Worm (Caenorhabditis elegans) whole organism, L3 larva: ENCODE results near the gene slc-46A.

Source experiments
- R02D3.7 ChIP-seq: fragments of 150-350 bp; optimal IDR thresholded peaks from 2 replicates; lab custom pipeline; 2014; ENCODE audit warnings: missing biosample characterization, missing genetic modification characterization
- ZK546.5 ChIP-seq: sonication (generic microtip); optimal IDR thresholded peaks from 2 replicates; lab custom pipeline; 2017; ENCODE audit warnings: missing biosample characterization, missing genetic modification characterization
- aly-2 ChIP-seq: fragments of 150-350 bp; optimal IDR thresholded peaks from 2 replicates; lab custom pipeline; 2014; ENCODE audit warnings: missing biosample characterization, missing genetic modification characterization
- ama-1 ChIP-seq: fragments of 150-350 bp; optimal IDR thresholded peaks from 2 replicates; lab custom pipeline; 2018
- ceh-16 ChIP-seq: sonication (generic microtip); optimal IDR thresholded peaks from 2 replicates; lab custom pipeline; 2017; ENCODE audit warnings: missing biosample characterization, missing genetic modification characterization
- ceh-28 ChIP-seq: fragments of 150-350 bp; optimal IDR thresholded peaks from 2 replicates; lab custom pipeline; 2014; ENCODE audit warnings: missing biosample characterization, missing genetic modification reagents, missing genetic modification characterization
- ceh-82 ChIP-seq: fragments of 150-350 bp; optimal IDR thresholded peaks from 2 replicates; lab custom pipeline; 2014; ENCODE audit warnings: missing biosample characterization, missing genetic modification characterization
- ceh-9 ChIP-seq: sonication (generic microtip); optimal IDR thresholded peaks from 2 replicates; lab custom pipeline; 2018; ENCODE audit warnings: missing biosample characterization, missing genetic modification characterization
- egl-5 ChIP-seq: fragments of 150-350 bp; optimal IDR thresholded peaks from 2 replicates; lab custom pipeline; 2017; ENCODE audit warnings: missing biosample characterization, missing genetic modification reagents, missing genetic modification characterization, inconsistent platforms
- elt-1 ChIP-seq: fragments of 150-350 bp; optimal IDR thresholded peaks from 2 replicates; lab custom pipeline; 2014; ENCODE audit warnings: missing biosample characterization, missing genetic modification characterization
- elt-2 ChIP-seq: sonication (generic microtip); optimal IDR thresholded peaks from 2 replicates; lab custom pipeline; 2016; ENCODE audit warnings: missing genetic modification reagents, mild to moderate bottlenecking, missing genetic modification characterization, missing compliant biosample characterization
- elt-3 ChIP-seq, 3 experiments: fragments of 150-350 bp in 1 of 3; sonication (generic microtip) in 2 of 3; optimal IDR thresholded peaks; 2 replicates in 2 of 3; 4 replicates in 1 of 3; lab custom pipeline; 2014 to 2017; ENCODE audit warnings: missing biosample characterization in 3 of 3, missing genetic modification characterization in 3 of 3
- eor-1 ChIP-seq, 2 experiments: fragments of 150-350 bp; optimal IDR thresholded peaks; 2 replicates each; lab custom pipeline; 2014 to 2018; ENCODE audit warnings: missing biosample characterization in 2 of 2, missing genetic modification characterization in 2 of 2
- fkh-10 ChIP-seq: sonication (generic microtip); optimal IDR thresholded peaks from 2 replicates; lab custom pipeline; 2017; ENCODE audit warnings: missing biosample characterization, missing genetic modification reagents, missing genetic modification characterization
- fkh-2 ChIP-seq: fragments of 150-350 bp; optimal IDR thresholded peaks from 2 replicates; lab custom pipeline; 2014; ENCODE audit warnings: missing biosample characterization, missing genetic modification reagents, missing genetic modification characterization
- fos-1 ChIP-seq: fragments of 150-350 bp; optimal IDR thresholded peaks from 2 replicates; lab custom pipeline; 2014; ENCODE audit warnings: missing biosample characterization, missing genetic modification characterization
- hmg-11 ChIP-seq: sonication (generic microtip); optimal IDR thresholded peaks from 2 replicates; lab custom pipeline; 2016; ENCODE audit warnings: missing genetic modification characterization, missing compliant biosample characterization
- jun-1 ChIP-seq: fragments of 150-350 bp; optimal IDR thresholded peaks from 2 replicates; lab custom pipeline; 2014; ENCODE audit warnings: missing biosample characterization, missing genetic modification reagents, missing genetic modification characterization
- lin-15B ChIP-seq: fragments of 150-350 bp; optimal IDR thresholded peaks from 2 replicates; lab custom pipeline; 2014; ENCODE audit warnings: missing biosample characterization, missing genetic modification characterization
- lin-39 ChIP-seq: fragments of 150-350 bp; optimal IDR thresholded peaks from 2 replicates; lab custom pipeline; 2018; ENCODE audit warnings: missing biosample characterization, missing genetic modification reagents, missing genetic modification characterization
- lsy-12 ChIP-seq: sonication (generic microtip); optimal IDR thresholded peaks from 2 replicates; lab custom pipeline; 2016; ENCODE audit warnings: mild to moderate bottlenecking, missing genetic modification characterization, missing compliant biosample characterization
- mdl-1 ChIP-seq: fragments of 150-350 bp; optimal IDR thresholded peaks from 2 replicates; lab custom pipeline; 2014; ENCODE audit warnings: missing biosample characterization, missing genetic modification characterization
- mml-1 ChIP-seq: fragments of 150-350 bp; sonication (generic microtip); optimal IDR thresholded peaks from 3 replicates; lab custom pipeline; 2014; ENCODE audit warnings: missing biosample characterization, missing genetic modification characterization
- nfya-1 ChIP-seq: sonication (generic microtip); optimal IDR thresholded peaks from 2 replicates; lab custom pipeline; 2017; ENCODE audit warnings: missing genetic modification characterization, mild to moderate bottlenecking, missing compliant biosample characterization, antibody characterized with exemption, moderate library complexity; ENCODE audit not compliant: insufficient read depth
- nhr-11 ChIP-seq: fragments of 150-350 bp; optimal IDR thresholded peaks from 2 replicates; lab custom pipeline; 2014; ENCODE audit warnings: missing biosample characterization, missing genetic modification characterization
- nhr-23 ChIP-seq: fragments of 150-350 bp; optimal IDR thresholded peaks from 2 replicates; lab custom pipeline; 2014; ENCODE audit warnings: missing biosample characterization, missing genetic modification reagents, missing genetic modification characterization
- nhr-237 ChIP-seq: fragments of 150-350 bp; optimal IDR thresholded peaks from 2 replicates; lab custom pipeline; 2014; ENCODE audit warnings: missing biosample characterization, missing genetic modification characterization
- nhr-25 ChIP-seq: sonication (generic microtip); optimal IDR thresholded peaks from 2 replicates; lab custom pipeline; 2017; ENCODE audit warnings: missing biosample characterization, missing genetic modification characterization
- nhr-28 ChIP-seq: fragments of 150-350 bp; optimal IDR thresholded peaks from 2 replicates; lab custom pipeline; 2014; ENCODE audit warnings: missing biosample characterization, missing genetic modification characterization
- nhr-43 ChIP-seq: sonication (generic microtip); optimal IDR thresholded peaks from 2 replicates; lab custom pipeline; 2016; ENCODE audit warnings: mild to moderate bottlenecking, missing genetic modification characterization, missing compliant biosample characterization; ENCODE audit not compliant: poor library complexity, severe bottlenecking
- nhr-67 ChIP-seq: fragments of 150-350 bp; optimal IDR thresholded peaks from 2 replicates; lab custom pipeline; 2014; ENCODE audit warnings: missing biosample characterization, missing genetic modification characterization
- nhr-76 ChIP-seq: fragments of 150-350 bp; sonication (generic microtip); optimal IDR thresholded peaks from 5 replicates; lab custom pipeline; 2014; ENCODE audit warnings: missing biosample characterization, missing genetic modification characterization
- nhr-77 ChIP-seq: fragments of 150-350 bp; optimal IDR thresholded peaks from 2 replicates; lab custom pipeline; 2014; ENCODE audit warnings: missing biosample characterization, missing genetic modification characterization
- pha-4 ChIP-seq: fragments of 150-350 bp; optimal IDR thresholded peaks from 2 replicates; lab custom pipeline; 2014; ENCODE audit warnings: missing biosample characterization, missing genetic modification reagents, missing genetic modification characterization
- pqm-1 ChIP-seq: fragments of 150-350 bp; optimal IDR thresholded peaks from 2 replicates; lab custom pipeline; 2017; ENCODE audit warnings: missing biosample characterization, missing genetic modification characterization, inconsistent platforms
- sea-2 ChIP-seq: fragments of 150-350 bp; sonication (generic microtip); optimal IDR thresholded peaks from 4 replicates; lab custom pipeline; 2014; ENCODE audit warnings: missing biosample characterization, missing genetic modification reagents, missing genetic modification characterization
- skn-1 ChIP-seq: fragments of 150-350 bp; optimal IDR thresholded peaks from 2 replicates; lab custom pipeline; 2014; ENCODE audit warnings: missing biosample characterization, missing genetic modification characterization
- snpc-4 ChIP-seq: fragments of 150-350 bp; optimal IDR thresholded peaks from 2 replicates; lab custom pipeline; 2014; ENCODE audit warnings: missing biosample characterization, missing genetic modification characterization
- tbx-2 ChIP-seq: sonication (generic microtip); optimal IDR thresholded peaks from 2 replicates; lab custom pipeline; 2016; ENCODE audit warnings: mild to moderate bottlenecking, missing genetic modification characterization, missing compliant biosample characterization
- unc-39 ChIP-seq: sonication (generic microtip); optimal IDR thresholded peaks from 4 replicates; lab custom pipeline; 2017; ENCODE audit warnings: missing biosample characterization, missing genetic modification characterization
- unc-62 ChIP-seq: fragments of 150-350 bp; sonication (generic microtip); optimal IDR thresholded peaks from 4 replicates; lab custom pipeline; 2014; ENCODE audit warnings: missing biosample characterization, missing genetic modification reagents, missing genetic modification characterization
- zag-1 ChIP-seq: fragments of 150-350 bp; optimal IDR thresholded peaks from 2 replicates; lab custom pipeline; 2014; ENCODE audit warnings: missing biosample characterization, missing genetic modification characterization
- ztf-11 ChIP-seq: fragments of 150-350 bp; optimal IDR thresholded peaks from 2 replicates; lab custom pipeline; 2014; ENCODE audit warnings: missing biosample characterization, missing genetic modification characterization

slc-46A gene

ce11 chrIV:5317106-5317505, 1.9 kb upstream of the slc-46A start (continued):
- peak; percentile 35 for TF ChIP-seq nhr-25
- TF ChIP-seq egl-5 (tag; lab: Kevin White, UChicago): no peak
- TF ChIP-seq R02D3.7: no peak
- no peak for TF ChIP-seq mdl-1 (tag; lab: Kevin White, UChicago)
- TF ChIP-seq lin-15B (tag; lab: Kevin White, UChicago): no peak

- TF ChIP-seq elt-2 (tag; lab: Kevin White, UChicago) (no peak), nhr-28 (tag; lab: Kevin White, UChicago) (no peak), nhr-11 (tag; lab: Kevin White, UChicago) (no peak), jun-1 (tag; lab: Kevin White, UChicago) (no peak)
Observed at ce11 chrIV:5326144-5326543, 7.1 kb downstream of the slc-46A start, which contains the start of gene Y4C6B.4. TSS of gene Y4C6B.4 (plus strand) at chrIV:5326444.

- TF ChIP-seq snpc-4 (tag; lab: Kevin White, UChicago) (no peak), fkh-10 (GFP tag; lab: Kevin White, UChicago) (no peak), lsy-12 (tag; lab: Kevin White, UChicago) (no peak), jun-1 (tag; lab: Kevin White, UChicago) (no peak), ama-1 (lab: Kevin White, UChicago) (no peak), ceh-16 (tag; lab: Kevin White, UChicago) (no peak), fos-1 (tag; lab: Kevin White, UChicago) (no peak), aly-2 (no peak), lin-15B (tag; lab: Kevin White, UChicago) (no peak), egl-5 (tag; lab: Kevin White, UChicago) (no peak), nfya-1 (tag; lab: Kevin White, UChicago) (no peak)
Observed at ce11 chrIV:5332178-5332577, 13.1 kb downstream of the slc-46A start, which contains the start of gene Y4C6B.3. TSS of gene Y4C6B.3 (plus strand) at chrIV:5332478.

ce11 chrIV:5333484-5333883, 14.4 kb downstream of the slc-46A start:
- TF ChIP-seq skn-1 (tag; lab: Kevin White, UChicago) (no peak), unc-62 (GFP tag; lab: Kevin White, UChicago) (no peak), snpc-4 (tag; lab: Kevin White, UChicago) (no peak), mml-1 (tag; lab: Kevin White, UChicago) (no peak)

- TF ChIP-seq fos-1 (tag; lab: Kevin White, UChicago) (no peak), R02D3.7 (no peak), nhr-28 (tag; lab: Kevin White, UChicago) (no peak), ZK546.5 (tag; lab: Kevin White, UChicago) (no peak), ztf-11 (no peak), aly-2 (no peak), nhr-237 (tag; lab: Kevin White, UChicago) (no peak), hmg-11 (tag; lab: Kevin White, UChicago) (peak; percentile 56), sea-2 (GFP tag; lab: Kevin White, UChicago) (no peak), nhr-67 (tag; lab: Kevin White, UChicago) (no peak), lin-39 (tag; lab: Kevin White, UChicago) (no peak), elt-3 (tag; optimal IDR thresholded peaks at IDR 0.05; lab: Kevin White, UChicago) (no peak), mml-1 (tag; lab: Kevin White, UChicago) (no peak), nhr-77 (tag; lab: Kevin White, UChicago) (no peak), unc-39 (tag; lab: Kevin White, UChicago) (no peak), elt-2 (tag; lab: Kevin White, UChicago) (peak; percentile 10), egl-5 (tag; lab: Kevin White, UChicago) (peak; percentile 46), mdl-1 (tag; lab: Kevin White, UChicago) (no peak), nhr-25 (peak; percentile 34), tbx-2 (no peak), nhr-11 (tag; lab: Kevin White, UChicago) (no peak), snpc-4 (tag; lab: Kevin White, UChicago) (peak; percentile 9), lin-15B (tag; lab: Kevin White, UChicago) (peak; percentile 40), nhr-23 (tag; lab: Kevin White, UChicago) (no peak), pha-4 (tag; lab: Kevin White, UChicago) (peak; percentile 63), jun-1 (tag; lab: Kevin White, UChicago) (peak; percentile 23), nhr-76 (tag; lab: Kevin White, UChicago) (no peak), nfya-1 (tag; lab: Kevin White, UChicago) (peak; percentile 63), ceh-9 (no peak), elt-1 (no peak), nhr-43 (tag; lab: Kevin White, UChicago) (peak; percentile 57), eor-1 (tag; optimal IDR thresholded peaks at IDR 0.05; lab: Kevin White, UChicago) (no peak), zag-1 (tag; lab: Kevin White, UChicago) (no peak), pqm-1 (tag; lab: Kevin White, UChicago) (peak; percentile 52), ceh-82 (tag; lab: Kevin White, UChicago) (no peak), fkh-2 (tag; lab: Kevin White, UChicago) (no peak), ceh-16 (tag; lab: Kevin White, UChicago) (no peak), ceh-28 (no peak), skn-1 (tag; lab: Kevin White, UChicago) (peak; percentile 39)
Observed at ce11 chrIV:5334518-5334917, 15.5 kb downstream of the slc-46A start.
